Comparison of ENCODE assay signal across 4 worm cellular contexts in the genomic region with DNA sequence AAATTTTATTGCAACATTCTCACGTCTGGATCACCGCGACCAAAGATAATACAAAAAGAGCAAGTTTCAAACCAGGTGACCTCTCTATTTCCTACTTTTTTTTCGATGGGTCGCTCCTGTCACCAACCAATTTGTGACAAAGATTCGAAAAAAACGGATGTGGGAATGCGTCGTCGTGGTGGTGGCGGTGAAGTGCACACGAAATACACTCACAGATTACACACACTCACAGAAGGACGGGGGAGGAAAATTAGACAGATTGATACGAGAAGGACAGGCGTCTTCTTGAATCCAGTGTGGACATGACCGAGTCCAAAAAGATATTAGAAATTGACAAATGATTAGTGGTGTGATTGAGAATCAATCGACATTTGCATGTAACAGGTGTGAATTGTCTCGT.
A peak's percentile ranks its signal among the peaks of the same experiment; 100 is the strongest.
TF ChIP-seq lines count a peak whose summit lies in the region.

No protein-coding gene starts in this region.

TF ChIP-seq in whole organism, L1 larva, 84 proteins besides CTCF, POLR2A, EP300 and RAD21:
- no peak for TF ChIP-seq nhr-85 (tag; lab: Kevin White, UChicago)
- TF ChIP-seq rnt-1 (tag; optimal IDR thresholded peaks at IDR 0.05; lab: Kevin White, UChicago), result peak; percentile 67
- TF ChIP-seq nhr-71 (tag; optimal IDR thresholded peaks at IDR 0.05; lab: Kevin White, UChicago), result peak; percentile 21
- peak; percentile 19 for TF ChIP-seq unc-130 (tag; optimal IDR thresholded peaks at IDR 0.05; lab: Kevin White, UChicago)
- TF ChIP-seq nhr-20 (tag; optimal IDR thresholded peaks at IDR 0.05; lab: Kevin White, UChicago), result no peak
- no peak for TF ChIP-seq efl-1 (optimal IDR thresholded peaks at IDR 0.05; lab: Kevin White, UChicago)
- peak in 1 of 2 experiments; percentile 81 for TF ChIP-seq efl-1 (GFP tag; optimal IDR thresholded peaks at IDR 0.05 in 1 of 2; lab: Kevin White, UChicago)
- TF ChIP-seq C16A3.4 (tag; optimal IDR thresholded peaks at IDR 0.05; lab: Kevin White, UChicago), result no peak
- TF ChIP-seq skn-1 (tag; optimal IDR thresholded peaks at IDR 0.05; lab: Kevin White, UChicago), result no peak
- TF ChIP-seq mab-9 (GFP tag; IDR thresholded peaks at IDR 0.05; lab: Robert Waterston, UW), result no peak
- TF ChIP-seq elt-3 (tag; optimal IDR thresholded peaks at IDR 0.05; lab: Kevin White, UChicago), result no peak
- peak; percentile 65 for TF ChIP-seq lin-14 (GFP tag; optimal IDR thresholded peaks at IDR 0.05; lab: Kevin White, UChicago)

TF ChIP-seq in whole organism, L4 larva, 104 proteins besides CTCF, POLR2A, EP300 and RAD21:
- TF ChIP-seq nhr-41 (GFP tag; IDR thresholded peaks at IDR 0.05; lab: Robert Waterston, UW), result no peak
- peak in 1 of 2 experiments; percentile 7 for TF ChIP-seq unc-62 (GFP tag; optimal IDR thresholded peaks at IDR 0.05 in 1 of 2; lab: Kevin White, UChicago)
- TF ChIP-seq unc-62 (tag; optimal IDR thresholded peaks at IDR 0.05; lab: Kevin White, UChicago), result no peak
- peak; percentile 36 for TF ChIP-seq hlh-11 (tag; optimal IDR thresholded peaks at IDR 0.05; lab: Kevin White, UChicago)
- TF ChIP-seq aha-1 (tag; lab: Kevin White, UChicago), result peak; percentile 4
TF ChIP-seq in whole organism, L4 larva: peak in this region for 3.

TF ChIP-seq in whole organism, late embryonic, 69 proteins besides CTCF, POLR2A, EP300 and RAD21:
- TF ChIP-seq zip-5 (tag; optimal IDR thresholded peaks at IDR 0.05; lab: Kevin White, UChicago), result no peak
- peak; percentile 50 for TF ChIP-seq unc-55 (GFP tag; optimal IDR thresholded peaks at IDR 0.05; lab: Kevin White, UChicago)

TF ChIP-seq in whole organism, mixed stage, embryonic, 35 proteins besides CTCF, POLR2A, EP300 and RAD21:
- no peak for TF ChIP-seq cnd-1 (tag; optimal IDR thresholded peaks at IDR 0.05; lab: Kevin White, UChicago)
- peak; percentile 75 for TF ChIP-seq unc-62 (GFP tag; optimal IDR thresholded peaks at IDR 0.05; lab: Kevin White, UChicago)
